Worm (Caenorhabditis elegans) whole organism, L1 larva: ENCODE data around the gene C05B5.2.
A peak's percentile ranks its signal among the peaks of the same experiment; 100 is the strongest.

Experiments
- C04F5.9 ChIP-seq: sonication (generic microtip); optimal IDR thresholded peaks from 2 replicates; lab custom pipeline; 2016; ENCODE audit warnings: missing genetic modification characterization, missing compliant biosample characterization
- F16B12.6 ChIP-seq: fragments of 150-350 bp; optimal IDR thresholded peaks from 2 replicates; lab custom pipeline; 2014; ENCODE audit warnings: missing biosample characterization, missing genetic modification characterization
- aha-1 ChIP-seq: fragments of 150-350 bp; optimal IDR thresholded peaks from 2 replicates; lab custom pipeline; 2014; ENCODE audit warnings: missing biosample characterization, missing genetic modification characterization
- alr-1 ChIP-seq: fragments of 200-800 bp; sonication (Bioruptor generic); optimal IDR thresholded peaks from 2 replicates; lab custom pipeline; 2018; ENCODE audit warnings: borderline replicate concordance, mild to moderate bottlenecking, missing genetic modification characterization, missing compliant biosample characterization
- ceh-8 ChIP-seq: fragments of 200-800 bp; sonication (Bioruptor generic); optimal IDR thresholded peaks from 2 replicates; lab custom pipeline; 2018; ENCODE audit warnings: mild to moderate bottlenecking, missing genetic modification characterization, moderate library complexity, missing compliant biosample characterization
- ceh-82 ChIP-seq, 3 experiments: fragments of 150-350 bp in 1 of 3; sonication (generic microtip) in 2 of 3; optimal IDR thresholded peaks; 2 replicates each; lab custom pipeline; 2014 to 2017; ENCODE audit warnings: missing biosample characterization in 3 of 3, missing genetic modification characterization in 3 of 3
- ceh-88 ChIP-seq: fragments of 200-800 bp; sonication (Bioruptor generic); IDR thresholded peaks from 2 replicates; pipeline ENCODE4 v1.3.6; 2022; ENCODE audit warnings: missing genetic modification characterization, missing compliant biosample characterization
- ceh-90 ChIP-seq: sonication (generic microtip); optimal IDR thresholded peaks from 2 replicates; lab custom pipeline; 2016; ENCODE audit warnings: missing genetic modification characterization, missing compliant biosample characterization
- ces-1 ChIP-seq: fragments of 150-350 bp; optimal IDR thresholded peaks from 2 replicates; lab custom pipeline; 2014; ENCODE audit warnings: missing biosample characterization, missing genetic modification reagents, missing genetic modification characterization
- efl-3 ChIP-seq: fragments of 200-800 bp; sonication (Bioruptor generic); optimal IDR thresholded peaks from 2 replicates; lab custom pipeline; 2018; ENCODE audit warnings: mild to moderate bottlenecking, missing genetic modification characterization, missing compliant biosample characterization
- egl-13 ChIP-seq: sonication (generic microtip); optimal IDR thresholded peaks from 2 replicates; lab custom pipeline; 2016; ENCODE audit warnings: missing genotype, missing genetic modification reagents, missing genetic modification characterization, missing compliant biosample characterization
- egl-27 ChIP-seq, 2 experiments: fragments of 150-350 bp in 1 of 2; sonication (generic microtip); optimal IDR thresholded peaks; 3 replicates each; lab custom pipeline; 2017 to 2018; ENCODE audit warnings: missing biosample characterization in 2 of 2, missing genetic modification characterization in 2 of 2, missing genetic modification reagents in 2 of 2
- elt-3 ChIP-seq, 6 experiments: fragments of 150-350 bp in 1 of 6; sonication (generic microtip); optimal IDR thresholded peaks; 2 replicates each; lab custom pipeline; 2017 to 2018; ENCODE audit warnings: missing biosample characterization in 6 of 6, missing genetic modification characterization in 6 of 6, inconsistent platforms in 1 of 6
- ets-5 ChIP-seq: fragments of 200-800 bp; sonication (Bioruptor generic); IDR thresholded peaks from 2 replicates; pipeline ENCODE4 v1.3.6; 2022; ENCODE audit warnings: missing genetic modification characterization, missing compliant biosample characterization
- fkh-10 ChIP-seq: sonication (generic microtip); optimal IDR thresholded peaks from 2 replicates; lab custom pipeline; 2017; ENCODE audit warnings: missing biosample characterization, missing genetic modification reagents, missing genetic modification characterization
- fkh-4 ChIP-seq: sonication (generic microtip); optimal IDR thresholded peaks from 2 replicates; lab custom pipeline; 2016; ENCODE audit warnings: missing compliant biosample characterization, missing genetic modification characterization, borderline replicate concordance
- fos-1 ChIP-seq: fragments of 150-350 bp; optimal IDR thresholded peaks from 2 replicates; lab custom pipeline; 2014; ENCODE audit warnings: missing biosample characterization, missing genetic modification characterization
- hlh-4 ChIP-seq: sonication (generic microtip); optimal IDR thresholded peaks from 2 replicates; lab custom pipeline; 2016; ENCODE audit warnings: mild to moderate bottlenecking, missing genetic modification characterization, missing compliant biosample characterization
- isw-1 ChIP-seq: fragments of 200-800 bp; sonication (Bioruptor generic); IDR thresholded peaks from 2 replicates; pipeline ENCODE4 v1.3.6; 2022; ENCODE audit warnings: missing genetic modification characterization, missing compliant biosample characterization
- jun-1 ChIP-seq: fragments of 150-350 bp; optimal IDR thresholded peaks from 2 replicates; lab custom pipeline; 2014; ENCODE audit warnings: missing biosample characterization, missing genetic modification reagents, missing genetic modification characterization
- lin-13 ChIP-seq: fragments of 150-350 bp; optimal IDR thresholded peaks from 2 replicates; lab custom pipeline; 2014; ENCODE audit warnings: missing biosample characterization, missing genetic modification reagents, missing genetic modification characterization
- lin-14 ChIP-seq: fragments of 200-800 bp; sonication (Bioruptor generic); optimal IDR thresholded peaks from 2 replicates; lab custom pipeline; 2018; ENCODE audit warnings: mild to moderate bottlenecking, missing genetic modification characterization, moderate library complexity, missing compliant biosample characterization
- lin-15B ChIP-seq: fragments of 150-350 bp; sonication (generic microtip); optimal IDR thresholded peaks from 3 replicates; lab custom pipeline; 2014; ENCODE audit warnings: missing biosample characterization, missing genetic modification characterization
- lin-35 ChIP-seq, 2 experiments: fragments of 150-350 bp; optimal IDR thresholded peaks; 2 replicates each; lab custom pipeline; 2014; ENCODE audit warnings: missing biosample characterization in 2 of 2, missing genetic modification characterization in 2 of 2, missing genetic modification reagents in 2 of 2
- lir-3 ChIP-seq: sonication (generic microtip); optimal IDR thresholded peaks from 2 replicates; lab custom pipeline; 2016; ENCODE audit warnings: mild to moderate bottlenecking, missing genetic modification characterization, moderate library complexity, missing compliant biosample characterization; ENCODE audit not compliant: poor library complexity
- mab-9 ChIP-seq: fragments of 200-800 bp; sonication (Bioruptor generic); IDR thresholded peaks from 2 replicates; pipeline ENCODE4 v1.3.6; 2022; ENCODE audit warnings: missing genetic modification reagents, missing genetic modification characterization, missing compliant biosample characterization
- mef-2 ChIP-seq: fragments of 150-350 bp; optimal IDR thresholded peaks from 2 replicates; lab custom pipeline; 2014; ENCODE audit warnings: missing biosample characterization, missing genetic modification characterization
- nhr-11 ChIP-seq: fragments of 150-350 bp; optimal IDR thresholded peaks from 2 replicates; lab custom pipeline; 2014; ENCODE audit warnings: missing biosample characterization, missing genetic modification characterization
- nhr-19 ChIP-seq: fragments of 200-800 bp; sonication (Bioruptor generic); conservative IDR thresholded peaks from 2 replicates; pipeline ENCODE4 v1.3.6; 2022; ENCODE audit warnings: missing genetic modification characterization, missing compliant biosample characterization
- nhr-20 ChIP-seq: sonication (generic microtip); optimal IDR thresholded peaks from 2 replicates; lab custom pipeline; 2016; ENCODE audit warnings: mild to moderate bottlenecking, missing genetic modification characterization, missing compliant biosample characterization
- nhr-237 ChIP-seq: fragments of 150-350 bp; optimal IDR thresholded peaks from 2 replicates; lab custom pipeline; 2014; ENCODE audit warnings: missing biosample characterization, missing genetic modification characterization
- nhr-28 ChIP-seq: fragments of 150-350 bp; optimal IDR thresholded peaks from 2 replicates; lab custom pipeline; 2014; ENCODE audit warnings: missing biosample characterization, missing genetic modification characterization
- nhr-47 ChIP-seq: sonication (generic microtip); optimal IDR thresholded peaks from 2 replicates; lab custom pipeline; 2016; ENCODE audit warnings: mild to moderate bottlenecking, missing genetic modification characterization, moderate library complexity, missing compliant biosample characterization
- nhr-71 ChIP-seq: sonication (generic microtip); optimal IDR thresholded peaks from 2 replicates; lab custom pipeline; 2016; ENCODE audit warnings: mild to moderate bottlenecking, missing genetic modification characterization, moderate library complexity, missing compliant biosample characterization
- nhr-76 ChIP-seq: sonication (generic microtip); optimal IDR thresholded peaks from 2 replicates; lab custom pipeline; 2017; ENCODE audit warnings: missing biosample characterization, missing genetic modification characterization
- nhr-77 ChIP-seq: fragments of 150-350 bp; optimal IDR thresholded peaks from 2 replicates; lab custom pipeline; 2014; ENCODE audit warnings: missing biosample characterization, missing genetic modification characterization
- nhr-84 ChIP-seq: sonication (generic microtip); optimal IDR thresholded peaks from 2 replicates; lab custom pipeline; 2017; ENCODE audit warnings: missing biosample characterization, missing genetic modification characterization
- nhr-90 ChIP-seq: sonication (generic microtip); optimal IDR thresholded peaks from 2 replicates; lab custom pipeline; 2016; ENCODE audit warnings: mild to moderate bottlenecking, missing genetic modification characterization, missing compliant biosample characterization; ENCODE audit not compliant: poor library complexity
- pag-3 ChIP-seq: sonication (generic microtip); optimal IDR thresholded peaks from 2 replicates; lab custom pipeline; 2017; ENCODE audit warnings: missing genetic modification characterization, mild to moderate bottlenecking, missing compliant biosample characterization, antibody characterized with exemption, borderline replicate concordance; ENCODE audit not compliant: insufficient read depth
- pax-3 ChIP-seq: fragments of 200-800 bp; sonication (Bioruptor generic); optimal IDR thresholded peaks from 2 replicates; lab custom pipeline; 2018; ENCODE audit warnings: mild to moderate bottlenecking, missing genetic modification characterization, moderate library complexity, missing compliant biosample characterization
- skn-1 ChIP-seq: fragments of 150-350 bp; optimal IDR thresholded peaks from 2 replicates; lab custom pipeline; 2014; ENCODE audit warnings: missing biosample characterization, missing genetic modification characterization
- snpc-4 ChIP-seq: fragments of 150-350 bp; optimal IDR thresholded peaks from 2 replicates; lab custom pipeline; 2014; ENCODE audit warnings: missing biosample characterization, missing genetic modification characterization
- sup-37 ChIP-seq: fragments of 200-800 bp; sonication (Bioruptor generic); optimal IDR thresholded peaks from 2 replicates; lab custom pipeline; 2018; ENCODE audit warnings: mild to moderate bottlenecking, missing genetic modification characterization, missing compliant biosample characterization
- swsn-7 ChIP-seq: sonication (generic microtip); optimal IDR thresholded peaks from 2 replicates; lab custom pipeline; 2016; ENCODE audit warnings: missing genetic modification characterization, missing compliant biosample characterization
- unc-30 ChIP-seq: sonication (generic microtip); optimal IDR thresholded peaks from 2 replicates; lab custom pipeline; 2017; ENCODE audit warnings: missing biosample characterization, missing genetic modification characterization
- xbp-1 ChIP-seq: sonication (generic microtip); optimal IDR thresholded peaks from 2 replicates; lab custom pipeline; 2016; ENCODE audit warnings: missing genetic modification characterization, missing compliant biosample characterization
- zip-4 ChIP-seq: fragments of 200-800 bp; sonication (Bioruptor generic); optimal IDR thresholded peaks from 2 replicates; lab custom pipeline; 2018; ENCODE audit warnings: mild to moderate bottlenecking, missing genetic modification characterization, moderate library complexity, missing compliant biosample characterization
- ztf-11 ChIP-seq, 2 experiments: sonication (generic microtip); optimal IDR thresholded peaks; 2 replicates each; lab custom pipeline; 2016 to 2017; ENCODE audit warnings: missing genetic modification characterization in 2 of 2, missing biosample characterization in 1 of 2, missing compliant biosample characterization in 1 of 2
- ztf-4 ChIP-seq: fragments of 150-350 bp; optimal IDR thresholded peaks from 2 replicates; lab custom pipeline; 2014; ENCODE audit warnings: missing biosample characterization, missing genetic modification characterization

Gene C05B5.2

ce11 chrIII:10006734-10007348, 6.5 kb upstream of the C05B5.2 start, which contains the start of gene C05B5.8 (continued):
- no peak for TF ChIP-seq ceh-82 (tag; optimal IDR thresholded peaks at IDR 0.05; lab: Kevin White, UChicago)
- no peak for TF ChIP-seq fkh-10 (GFP tag; lab: Kevin White, UChicago)
- TF ChIP-seq egl-27 (tag; optimal IDR thresholded peaks at IDR 0.05; lab: Kevin White, UChicago), result no peak
- no peak for TF ChIP-seq ces-1 (GFP tag; lab: Kevin White, UChicago)
- TF ChIP-seq sup-37 (GFP tag; lab: Kevin White, UChicago), result no peak
- no peak for TF ChIP-seq lin-13
- TF ChIP-seq F16B12.6 (tag; lab: Kevin White, UChicago), result no peak
- no peak for TF ChIP-seq nhr-11
- TF ChIP-seq ceh-90, result no peak
- no peak for TF ChIP-seq ztf-4 (tag; lab: Kevin White, UChicago)
- peak; percentile 71 for TF ChIP-seq nhr-20
- TF ChIP-seq nhr-84, result no peak
- TF ChIP-seq nhr-90 (tag; lab: Kevin White, UChicago), result peak; percentile 57
- TF ChIP-seq zip-4 (GFP tag; lab: Kevin White, UChicago), result no peak
- no peak for TF ChIP-seq nhr-76 (tag; lab: Kevin White, UChicago)
- TF ChIP-seq aha-1, result no peak
- no peak for TF ChIP-seq lin-15B (tag; lab: Kevin White, UChicago)
- TF ChIP-seq snpc-4 (tag; lab: Kevin White, UChicago), result no peak
- TF ChIP-seq ets-5 (GFP tag; lab: Robert Waterston, UW), result no peak
- TF ChIP-seq mef-2 (tag; lab: Kevin White, UChicago), result no peak
- no peak for TF ChIP-seq pag-3 (tag; lab: Kevin White, UChicago)
- no peak for TF ChIP-seq C04F5.9 (tag; lab: Kevin White, UChicago)
- TF ChIP-seq lir-3 (tag; lab: Kevin White, UChicago), result peak; percentile 20
- TF ChIP-seq nhr-237 (tag; lab: Kevin White, UChicago), result no peak
- no peak for TF ChIP-seq xbp-1 (tag; lab: Kevin White, UChicago)
- TF ChIP-seq jun-1, result no peak
- TF ChIP-seq lin-14 (GFP tag; lab: Kevin White, UChicago), result peak; percentile 86
- no peak for TF ChIP-seq nhr-47
- no peak for TF ChIP-seq fos-1 (tag; lab: Kevin White, UChicago)
- TF ChIP-seq alr-1 (tag; lab: Kevin White, UChicago), result no peak
- no peak for TF ChIP-seq isw-1
- TF ChIP-seq swsn-7 (tag; lab: Kevin White, UChicago), result no peak
- no peak for TF ChIP-seq ceh-88 (GFP tag; lab: Robert Waterston, UW)
- TF ChIP-seq pax-3 (tag; lab: Kevin White, UChicago), result no peak
- peak; percentile 73 for TF ChIP-seq nhr-71 (tag; lab: Kevin White, UChicago)
- no peak for TF ChIP-seq ztf-11 (tag; optimal IDR thresholded peaks at IDR 0.05; lab: Kevin White, UChicago)
- TF ChIP-seq ceh-8 (GFP tag; lab: Kevin White, UChicago), result no peak
- TF ChIP-seq unc-30 (tag; lab: Kevin White, UChicago), result no peak
- TF ChIP-seq elt-3 (tag; optimal IDR thresholded peaks at IDR 0.05; lab: Kevin White, UChicago), result peak in 3 of 6 experiments; percentile 31 to 58 (median 39)
- TF ChIP-seq egl-13 (tag; lab: Kevin White, UChicago), result no peak
- TF ChIP-seq lin-35 (GFP tag; optimal IDR thresholded peaks at IDR 0.05; lab: Kevin White, UChicago), result peak in 1 of 2 experiments; percentile 31
- TF ChIP-seq mab-9 (GFP tag; lab: Robert Waterston, UW), result no peak
- TF ChIP-seq efl-3 (GFP tag; lab: Kevin White, UChicago), result no peak
- peak; percentile 44 for TF ChIP-seq nhr-19 (GFP tag; lab: Robert Waterston, UW)
- TF ChIP-seq nhr-77 (tag; lab: Kevin White, UChicago), result no peak
- no peak for TF ChIP-seq nhr-28
- no peak for TF ChIP-seq hlh-4
- TF ChIP-seq skn-1, result no peak
- no peak for TF ChIP-seq fkh-4 (tag; lab: Kevin White, UChicago)
